Worm (Caenorhabditis elegans) whole organism, L1 larva: ENCODE results near the gene K11H12.11.
A peak's percentile ranks its signal among the peaks of the same experiment; 100 is the strongest.

ENCODE experiments used
- C34B4.2 ChIP-seq: sonication (generic microtip); optimal IDR thresholded peaks from 2 replicates; lab custom pipeline; 2017; ENCODE audit warnings: mild to moderate bottlenecking, missing genetic modification characterization, missing compliant biosample characterization
- F16B12.6 ChIP-seq: fragments of 150-350 bp; optimal IDR thresholded peaks from 2 replicates; lab custom pipeline; 2014; ENCODE audit warnings: missing biosample characterization, missing genetic modification characterization
- aha-1 ChIP-seq: fragments of 150-350 bp; optimal IDR thresholded peaks from 2 replicates; lab custom pipeline; 2014; ENCODE audit warnings: missing biosample characterization, missing genetic modification characterization
- aly-2 ChIP-seq: fragments of 150-350 bp; optimal IDR thresholded peaks from 2 replicates; lab custom pipeline; 2014; ENCODE audit warnings: missing biosample characterization, missing genetic modification characterization
- blmp-1 ChIP-seq: fragments of 150-350 bp; optimal IDR thresholded peaks from 2 replicates; lab custom pipeline; 2014; ENCODE audit warnings: missing biosample characterization, missing genetic modification characterization
- ceh-63 ChIP-seq: fragments of 200-800 bp; sonication (Bioruptor generic); optimal IDR thresholded peaks from 2 replicates; lab custom pipeline; 2018; ENCODE audit warnings: mild to moderate bottlenecking, missing genetic modification characterization, missing compliant biosample characterization
- ceh-8 ChIP-seq: fragments of 200-800 bp; sonication (Bioruptor generic); optimal IDR thresholded peaks from 2 replicates; lab custom pipeline; 2018; ENCODE audit warnings: mild to moderate bottlenecking, missing genetic modification characterization, moderate library complexity, missing compliant biosample characterization
- ceh-82 ChIP-seq, 3 experiments: fragments of 150-350 bp in 1 of 3; sonication (generic microtip) in 2 of 3; optimal IDR thresholded peaks; 2 replicates each; lab custom pipeline; 2014 to 2017; ENCODE audit warnings: missing biosample characterization in 3 of 3, missing genetic modification characterization in 3 of 3
- ceh-90 ChIP-seq: sonication (generic microtip); optimal IDR thresholded peaks from 2 replicates; lab custom pipeline; 2016; ENCODE audit warnings: missing genetic modification characterization, missing compliant biosample characterization
- ces-1 ChIP-seq: fragments of 150-350 bp; optimal IDR thresholded peaks from 2 replicates; lab custom pipeline; 2014; ENCODE audit warnings: missing biosample characterization, missing genetic modification reagents, missing genetic modification characterization
- dpl-1 ChIP-seq, 3 experiments: fragments of 150-350 bp in 2 of 3; sonication (generic microtip) in 1 of 3; optimal IDR thresholded peaks; 2 replicates each; lab custom pipeline; 2014 to 2017; ENCODE audit warnings: missing biosample characterization in 3 of 3, missing genetic modification characterization in 3 of 3, missing genetic modification reagents in 3 of 3
- egl-27 ChIP-seq, 2 experiments: fragments of 150-350 bp in 1 of 2; sonication (generic microtip); optimal IDR thresholded peaks; 3 replicates each; lab custom pipeline; 2017 to 2018; ENCODE audit warnings: missing biosample characterization in 2 of 2, missing genetic modification characterization in 2 of 2, missing genetic modification reagents in 2 of 2
- elt-2 ChIP-seq: sonication (generic microtip); optimal IDR thresholded peaks from 2 replicates; lab custom pipeline; 2016; ENCODE audit warnings: missing genetic modification characterization, mild to moderate bottlenecking, inconsistent platforms, missing compliant biosample characterization, missing genetic modification reagents
- elt-3 ChIP-seq, 6 experiments: fragments of 150-350 bp in 1 of 6; sonication (generic microtip); optimal IDR thresholded peaks; 2 replicates each; lab custom pipeline; 2017 to 2018; ENCODE audit warnings: missing biosample characterization in 6 of 6, missing genetic modification characterization in 6 of 6, inconsistent platforms in 1 of 6
- fkh-10 ChIP-seq: sonication (generic microtip); optimal IDR thresholded peaks from 2 replicates; lab custom pipeline; 2017; ENCODE audit warnings: missing biosample characterization, missing genetic modification reagents, missing genetic modification characterization
- fkh-8 ChIP-seq: sonication (generic microtip); optimal IDR thresholded peaks from 2 replicates; lab custom pipeline; 2016; ENCODE audit warnings: mild to moderate bottlenecking, missing genetic modification characterization, missing compliant biosample characterization
- fos-1 ChIP-seq: fragments of 150-350 bp; optimal IDR thresholded peaks from 2 replicates; lab custom pipeline; 2014; ENCODE audit warnings: missing biosample characterization, missing genetic modification characterization
- grh-1 ChIP-seq: fragments of 200-800 bp; sonication (Bioruptor generic); IDR thresholded peaks from 2 replicates; pipeline ENCODE4 v1.3.6; 2022; ENCODE audit warnings: missing genetic modification reagents, missing genetic modification characterization, missing compliant biosample characterization
- hlh-17 ChIP-seq: fragments of 200-800 bp; sonication (Bioruptor generic); optimal IDR thresholded peaks from 2 replicates; lab custom pipeline; 2018; ENCODE audit warnings: missing genetic modification characterization, mild to moderate bottlenecking, missing compliant biosample characterization, moderate library complexity, borderline replicate concordance
- hlh-4 ChIP-seq: sonication (generic microtip); optimal IDR thresholded peaks from 2 replicates; lab custom pipeline; 2016; ENCODE audit warnings: mild to moderate bottlenecking, missing genetic modification characterization, missing compliant biosample characterization
- hpl-2 ChIP-seq: fragments of 150-350 bp; optimal IDR thresholded peaks from 2 replicates; lab custom pipeline; 2014; ENCODE audit warnings: missing biosample characterization, missing genetic modification reagents, missing genetic modification characterization
- irx-1 ChIP-seq: sonication (generic microtip); optimal IDR thresholded peaks from 2 replicates; lab custom pipeline; 2016; ENCODE audit warnings: missing genetic modification characterization, missing compliant biosample characterization
- jun-1 ChIP-seq: fragments of 150-350 bp; optimal IDR thresholded peaks from 2 replicates; lab custom pipeline; 2014; ENCODE audit warnings: missing biosample characterization, missing genetic modification reagents, missing genetic modification characterization
- lin-13 ChIP-seq: fragments of 150-350 bp; optimal IDR thresholded peaks from 2 replicates; lab custom pipeline; 2014; ENCODE audit warnings: missing biosample characterization, missing genetic modification reagents, missing genetic modification characterization
- lin-35 ChIP-seq, 2 experiments: fragments of 150-350 bp; optimal IDR thresholded peaks; 2 replicates each; lab custom pipeline; 2014; ENCODE audit warnings: missing biosample characterization in 2 of 2, missing genetic modification characterization in 2 of 2, missing genetic modification reagents in 2 of 2
- lin-39 ChIP-seq: fragments of 150-350 bp; optimal IDR thresholded peaks from 2 replicates; lab custom pipeline; 2014; ENCODE audit warnings: missing biosample characterization, missing genetic modification reagents, missing genetic modification characterization
- lir-3 ChIP-seq: sonication (generic microtip); optimal IDR thresholded peaks from 2 replicates; lab custom pipeline; 2016; ENCODE audit warnings: mild to moderate bottlenecking, missing genetic modification characterization, moderate library complexity, missing compliant biosample characterization; ENCODE audit not compliant: poor library complexity
- lsy-2 ChIP-seq, 2 experiments: fragments of 150-350 bp; optimal IDR thresholded peaks; 2 replicates each; lab custom pipeline; 2014; ENCODE audit warnings: missing biosample characterization in 2 of 2, missing genetic modification characterization in 2 of 2
- mab-9 ChIP-seq: fragments of 200-800 bp; sonication (Bioruptor generic); IDR thresholded peaks from 2 replicates; pipeline ENCODE4 v1.3.6; 2022; ENCODE audit warnings: missing genetic modification reagents, missing genetic modification characterization, missing compliant biosample characterization
- mdl-1 ChIP-seq, 2 experiments: fragments of 150-350 bp; optimal IDR thresholded peaks; 2 replicates each; lab custom pipeline; 2014 to 2017; ENCODE audit warnings: missing biosample characterization in 2 of 2, missing genetic modification characterization in 2 of 2, inconsistent platforms in 1 of 2
- mef-2 ChIP-seq: fragments of 150-350 bp; optimal IDR thresholded peaks from 2 replicates; lab custom pipeline; 2014; ENCODE audit warnings: missing biosample characterization, missing genetic modification characterization
- mep-1 ChIP-seq: fragments of 150-350 bp; optimal IDR thresholded peaks from 2 replicates; lab custom pipeline; 2014; ENCODE audit warnings: missing biosample characterization, missing genetic modification characterization
- nhr-237 ChIP-seq: fragments of 150-350 bp; optimal IDR thresholded peaks from 2 replicates; lab custom pipeline; 2014; ENCODE audit warnings: missing biosample characterization, missing genetic modification characterization
- nhr-28 ChIP-seq: fragments of 150-350 bp; optimal IDR thresholded peaks from 2 replicates; lab custom pipeline; 2014; ENCODE audit warnings: missing biosample characterization, missing genetic modification characterization
- nhr-71 ChIP-seq: sonication (generic microtip); optimal IDR thresholded peaks from 2 replicates; lab custom pipeline; 2016; ENCODE audit warnings: mild to moderate bottlenecking, missing genetic modification characterization, moderate library complexity, missing compliant biosample characterization
- nhr-76 ChIP-seq: sonication (generic microtip); optimal IDR thresholded peaks from 2 replicates; lab custom pipeline; 2017; ENCODE audit warnings: missing biosample characterization, missing genetic modification characterization
- nhr-84 ChIP-seq: sonication (generic microtip); optimal IDR thresholded peaks from 2 replicates; lab custom pipeline; 2017; ENCODE audit warnings: missing biosample characterization, missing genetic modification characterization
- nhr-85 ChIP-seq: sonication (generic microtip); peaks from one replicate; lab custom pipeline; 2016; ENCODE audit warnings: missing genetic modification characterization, inconsistent platforms, missing compliant biosample characterization
- pax-3 ChIP-seq: fragments of 200-800 bp; sonication (Bioruptor generic); optimal IDR thresholded peaks from 2 replicates; lab custom pipeline; 2018; ENCODE audit warnings: mild to moderate bottlenecking, missing genetic modification characterization, moderate library complexity, missing compliant biosample characterization
- rnt-1 ChIP-seq: sonication (generic microtip); optimal IDR thresholded peaks from 2 replicates; lab custom pipeline; 2016; ENCODE audit warnings: mild to moderate bottlenecking, missing genetic modification characterization, moderate library complexity, missing compliant biosample characterization
- snu-23 ChIP-seq: sonication (generic microtip); optimal IDR thresholded peaks from 2 replicates; lab custom pipeline; 2016; ENCODE audit warnings: missing genetic modification characterization, missing compliant biosample characterization
- sptf-1 ChIP-seq: fragments of 150-350 bp; optimal IDR thresholded peaks from 2 replicates; lab custom pipeline; 2014; ENCODE audit warnings: missing biosample characterization, missing genetic modification characterization
- sup-37 ChIP-seq: fragments of 200-800 bp; sonication (Bioruptor generic); optimal IDR thresholded peaks from 2 replicates; lab custom pipeline; 2018; ENCODE audit warnings: mild to moderate bottlenecking, missing genetic modification characterization, missing compliant biosample characterization
- unc-130 ChIP-seq: fragments of 150-350 bp; optimal IDR thresholded peaks from 2 replicates; lab custom pipeline; 2017; ENCODE audit warnings: missing biosample characterization, missing genetic modification characterization, inconsistent platforms
- unc-30 ChIP-seq: sonication (generic microtip); optimal IDR thresholded peaks from 2 replicates; lab custom pipeline; 2017; ENCODE audit warnings: missing biosample characterization, missing genetic modification characterization
- unc-98 ChIP-seq: fragments of 200-800 bp; sonication (Bioruptor generic); IDR thresholded peaks from 2 replicates; pipeline ENCODE4 v1.3.6; 2022; ENCODE audit warnings: missing genetic modification characterization, missing compliant biosample characterization
- xbp-1 ChIP-seq: sonication (generic microtip); optimal IDR thresholded peaks from 2 replicates; lab custom pipeline; 2016; ENCODE audit warnings: missing genetic modification characterization, missing compliant biosample characterization
- zip-4 ChIP-seq: fragments of 200-800 bp; sonication (Bioruptor generic); optimal IDR thresholded peaks from 2 replicates; lab custom pipeline; 2018; ENCODE audit warnings: mild to moderate bottlenecking, missing genetic modification characterization, moderate library complexity, missing compliant biosample characterization
- ztf-11 ChIP-seq, 2 experiments: sonication (generic microtip); optimal IDR thresholded peaks; 2 replicates each; lab custom pipeline; 2016 to 2017; ENCODE audit warnings: missing genetic modification characterization in 2 of 2, missing biosample characterization in 1 of 2, missing compliant biosample characterization in 1 of 2

The K11H12.11 gene

DNA sequence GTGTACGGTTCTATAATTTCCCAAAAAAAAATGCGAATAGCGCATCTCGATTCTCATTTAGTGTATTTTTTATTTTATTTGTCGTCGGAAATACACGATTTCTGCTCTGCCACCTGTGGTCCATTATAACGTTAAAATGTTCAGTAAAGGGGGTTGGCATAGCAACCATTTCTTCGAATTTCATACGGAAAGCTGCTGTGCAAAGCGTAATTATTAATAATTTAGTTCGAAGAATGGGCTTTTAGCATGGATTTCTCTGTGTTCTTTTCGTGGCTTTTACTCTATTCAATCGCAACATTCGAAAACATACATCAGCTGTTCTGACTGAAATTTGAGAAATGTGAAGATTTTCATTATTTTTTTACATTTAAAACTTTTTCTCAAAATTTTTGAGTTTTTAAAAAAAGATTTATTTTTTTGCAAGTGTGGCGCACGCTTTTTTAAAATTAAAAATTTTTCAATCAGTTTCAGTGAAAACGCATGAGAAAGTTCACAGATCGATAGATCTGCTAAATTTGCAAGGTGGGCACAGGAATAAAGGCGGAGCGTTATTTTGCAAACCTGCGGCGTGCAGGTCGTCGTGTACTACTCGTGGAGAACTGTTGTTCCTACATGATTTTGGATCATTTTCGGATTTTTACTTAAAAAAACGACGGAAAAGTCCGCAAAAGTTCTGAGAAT lies 11.7 kb downstream of the K11H12.11 start:
- TF ChIP-seq hlh-4 (tag; lab: Kevin White, UChicago) (no peak), blmp-1 (tag; lab: Kevin White, UChicago) (no peak), unc-130 (tag; lab: Kevin White, UChicago) (no peak), jun-1 (no peak), aly-2 (tag; lab: Kevin White, UChicago) (no peak), mep-1 (tag; lab: Kevin White, UChicago) (peak; percentile 14), nhr-237 (tag; lab: Kevin White, UChicago) (no peak), mef-2 (tag; lab: Kevin White, UChicago) (no peak), ceh-90 (no peak), lsy-2 (tag; optimal IDR thresholded peaks at IDR 0.05; lab: Kevin White, UChicago) (no peak), fkh-8 (tag; lab: Kevin White, UChicago) (peak; percentile 18), egl-27 (tag; optimal IDR thresholded peaks at IDR 0.05; lab: Kevin White, UChicago) (no peak), lin-35 (GFP tag; optimal IDR thresholded peaks at IDR 0.05; lab: Kevin White, UChicago) (peak in 1 of 2 experiments; percentile 21), elt-3 (tag; optimal IDR thresholded peaks at IDR 0.05; lab: Kevin White, UChicago) (no peak), pax-3 (tag; lab: Kevin White, UChicago) (no peak), ceh-8 (no peak), sptf-1 (tag; lab: Kevin White, UChicago) (no peak)

DNA sequence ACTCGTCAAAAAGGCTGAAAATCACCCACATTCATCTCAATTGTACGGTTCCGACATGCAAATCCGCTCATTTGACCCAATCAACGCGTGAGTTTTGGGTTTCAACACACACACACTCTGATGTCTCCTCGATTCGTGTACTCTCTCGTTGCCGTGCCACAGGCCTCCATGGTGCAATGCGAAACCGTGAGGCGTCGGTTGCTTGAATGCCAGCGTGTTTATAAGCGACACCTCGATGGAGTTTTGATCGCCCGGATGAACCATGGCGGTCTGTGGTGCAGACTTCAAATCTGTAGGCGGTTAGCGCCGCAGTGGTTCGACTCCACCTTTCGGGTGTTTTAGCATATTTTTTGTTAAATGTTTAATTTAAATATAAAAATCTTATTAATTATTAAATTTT lies 12.4 kb downstream of the K11H12.11 start:
- TF ChIP-seq lir-3 (tag; lab: Kevin White, UChicago) (peak; percentile 53), zip-4 (GFP tag; lab: Kevin White, UChicago) (peak; percentile 63), grh-1 (peak; percentile 70), mef-2 (tag; lab: Kevin White, UChicago) (no peak), blmp-1 (tag; lab: Kevin White, UChicago) (no peak), nhr-76 (tag; lab: Kevin White, UChicago) (no peak), lin-39 (tag; lab: Kevin White, UChicago) (peak; percentile 53), fkh-10 (GFP tag; lab: Kevin White, UChicago) (no peak), ztf-11 (tag; optimal IDR thresholded peaks at IDR 0.05; lab: Kevin White, UChicago) (peak in 1 of 2 experiments; percentile 29), hpl-2 (no peak), xbp-1 (tag; lab: Kevin White, UChicago) (peak; percentile 75), sup-37 (GFP tag; lab: Kevin White, UChicago) (peak; percentile 60), nhr-84 (tag; lab: Kevin White, UChicago) (no peak), nhr-85 (tag; lab: Kevin White, UChicago) (peak; percentile 80), ceh-63 (GFP tag; lab: Kevin White, UChicago) (no peak), unc-30 (tag; lab: Kevin White, UChicago) (no peak), C34B4.2 (tag; lab: Kevin White, UChicago) (no peak), irx-1 (peak; percentile 40), mdl-1 (tag; optimal IDR thresholded peaks at IDR 0.05; lab: Kevin White, UChicago) (peak in 1 of 2 experiments; percentile 52), elt-2 (tag; lab: Kevin White, UChicago) (no peak), fkh-8 (tag; lab: Kevin White, UChicago) (peak; percentile 59), rnt-1 (tag; lab: Kevin White, UChicago) (peak; percentile 94), nhr-71 (peak; percentile 90), ceh-82 (tag; optimal IDR thresholded peaks at IDR 0.05; lab: Kevin White, UChicago) (peak; percentile 56 to 77 (median 59)), lin-13 (peak; percentile 58), aha-1 (no peak), jun-1 (no peak), nhr-28 (tag; lab: Kevin White, UChicago) (no peak), snu-23 (peak; percentile 86), elt-3 (tag; optimal IDR thresholded peaks at IDR 0.05; lab: Kevin White, UChicago) (peak in 1 of 6 experiments; percentile 22), dpl-1 (GFP tag; optimal IDR thresholded peaks at IDR 0.05; lab: Kevin White, UChicago) (peak; percentile 45 to 56 (median 47)), F16B12.6 (tag; lab: Kevin White, UChicago) (peak; percentile 27), unc-98 (GFP tag; lab: Robert Waterston, UW) (peak; percentile 54; the same call in 1 of the 2 replicates), mab-9 (GFP tag; lab: Robert Waterston, UW) (no peak), fos-1 (tag; lab: Kevin White, UChicago) (peak; percentile 69), hlh-17 (no peak), ces-1 (GFP tag; lab: Kevin White, UChicago) (no peak)
